Worm (Caenorhabditis elegans): ENCODE results near the gene Y26G10.1.
A peak's percentile ranks its signal among the peaks of the same experiment; 100 is the strongest.

Y26G10.1 gene

ce11 chrV:17718647-17719046 lies 22.9 kb upstream of the Y26G10.1 start, which contains the start of gene str-77:
TSS of gene str-77 (plus strand) at chrV:17718947.
- TF ChIP-seq hsf-1 (GFP tag; IDR thresholded peaks at IDR 0.05) (no peak), F22D6.2 (tag; optimal IDR thresholded peaks at IDR 0.05) (no peak), atf-7 (tag; optimal IDR thresholded peaks at IDR 0.05) (no peak), rec-8 (tag; optimal IDR thresholded peaks at IDR 0.05) (no peak), mes-4 (tag; optimal IDR thresholded peaks at IDR 0.05) (no peak), Y95B8A.8 (GFP tag; IDR thresholded peaks at IDR 0.05) (no peak), C06A6.2 (GFP tag; conservative IDR thresholded peaks at IDR 0.05) (no peak), F37B4.10 (GFP tag; IDR thresholded peaks at IDR 0.05) (no peak), F49E8.2 (tag; optimal IDR thresholded peaks at IDR 0.05; ENCODE audit: insufficient read depth) (no peak), nhr-179 (tag; optimal IDR thresholded peaks at IDR 0.05) (no peak), Y53F4B.3 (GFP tag; IDR thresholded peaks at IDR 0.05) (no peak), F55B11.4 (tag; optimal IDR thresholded peaks at IDR 0.05; ENCODE audit: borderline replicate concordance, insufficient read depth) (no peak), cebp-2 (GFP tag; IDR thresholded peaks at IDR 0.05) (no peak), ceh-79 (tag; optimal IDR thresholded peaks at IDR 0.05) (no peak), aptf-2 (GFP tag; conservative IDR thresholded peaks at IDR 0.05) (no peak), madf-3 (GFP tag; IDR thresholded peaks at IDR 0.05) (no peak)

- TF ChIP-seq nhr-80 (tag; optimal IDR thresholded peaks at IDR 0.05) (peak; percentile 76), dox-1 (GFP tag; IDR thresholded peaks at IDR 0.05) (no peak)
These were observed 18.6 kb upstream of the Y26G10.1 start, which contains the start of gene twk-33 for ce11 chrV:17714330-17714729. TSS of gene twk-33 (minus strand) at chrV:17714377.

DNA sequence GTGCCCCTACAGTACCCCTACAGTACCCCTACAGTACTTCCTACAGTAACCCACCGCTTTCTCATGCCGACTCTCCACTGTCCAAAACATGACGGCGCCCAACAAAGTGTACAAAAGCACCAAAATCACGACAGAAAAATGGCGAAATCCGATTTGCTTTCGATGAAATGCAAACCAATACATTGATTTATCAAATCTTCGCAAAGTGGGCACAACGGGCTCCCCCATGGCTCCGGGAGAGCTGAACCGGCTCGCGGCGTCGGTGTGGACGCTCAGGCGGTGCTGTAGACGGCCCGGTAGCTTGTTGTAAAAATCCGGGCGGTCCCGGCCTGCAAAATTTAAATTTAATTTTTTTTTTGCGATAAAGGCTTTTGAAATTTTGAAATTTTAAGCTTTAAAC lies 16.6 kb upstream of the Y26G10.1 start:
- TF ChIP-seq nhr-120 (GFP tag; IDR thresholded peaks at IDR 0.05) (0 out of 2 replicates have a peak, but pooled peaks have one; percentile 44), hsf-1 (GFP tag; IDR thresholded peaks at IDR 0.05) (no peak), zfh-2 (GFP tag; conservative IDR thresholded peaks at IDR 0.05) (peak; percentile 68)

DNA sequence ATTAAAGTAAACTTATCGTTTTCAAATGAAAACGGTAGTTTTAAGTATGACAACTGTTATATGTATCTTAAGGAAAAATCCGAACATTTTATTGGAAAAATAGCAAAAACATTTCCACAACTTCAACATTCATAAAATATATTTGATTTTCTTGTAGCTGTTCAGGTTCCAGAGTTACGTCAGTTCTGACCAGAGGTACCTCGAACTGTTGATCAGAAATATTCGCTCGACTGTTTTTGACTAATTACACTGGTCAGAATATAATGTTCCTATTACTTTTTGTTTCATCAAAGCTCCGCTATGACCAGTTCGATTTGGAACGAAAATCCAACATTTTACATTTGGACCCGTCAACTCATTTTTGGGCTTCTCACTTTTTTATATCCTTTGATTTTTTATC lies 11.3 kb upstream of the Y26G10.1 start, which contains the start of gene srh-31:
Gene srh-31 (plus strand): TSS at position 301 of the 400 bp plus-strand sequence.
- TF ChIP-seq lir-1 (GFP tag; conservative IDR thresholded peaks at IDR 0.05) = no peak
- TF ChIP-seq F57C9.4 (tag; optimal IDR thresholded peaks at IDR 0.05) = no peak
- TF ChIP-seq ceh-79 (tag; optimal IDR thresholded peaks at IDR 0.05) = no peak
- no peak for TF ChIP-seq T26A5.8 (tag; optimal IDR thresholded peaks at IDR 0.05)
- TF ChIP-seq T07F8.4 (tag; optimal IDR thresholded peaks at IDR 0.05) = no peak
- TF ChIP-seq let-526 (GFP tag; IDR thresholded peaks at IDR 0.05) = no peak
- TF ChIP-seq zfh-2 (GFP tag; conservative IDR thresholded peaks at IDR 0.05) = no peak
- no peak for TF ChIP-seq nhr-120 (GFP tag; IDR thresholded peaks at IDR 0.05)
- no peak for TF ChIP-seq madf-10 (tag; optimal IDR thresholded peaks at IDR 0.05)
- no peak for TF ChIP-seq hlh-26 (GFP tag; conservative IDR thresholded peaks at IDR 0.05)
- no peak for TF ChIP-seq F33H1.4 (GFP tag; IDR thresholded peaks at IDR 0.05)
- TF ChIP-seq madf-6 (GFP tag; IDR thresholded peaks at IDR 0.05) = no peak
- no peak for TF ChIP-seq attf-5 (GFP tag; optimal IDR thresholded peaks at IDR 0.05)
- no peak for TF ChIP-seq sptf-2 (GFP tag; optimal IDR thresholded peaks at IDR 0.05)
- no peak for TF ChIP-seq unc-62 (GFP tag; optimal IDR thresholded peaks at IDR 0.05)
- TF ChIP-seq ztf-18 (tag; optimal IDR thresholded peaks at IDR 0.05) = no peak
- no peak for TF ChIP-seq Y67H2A.10 (GFP tag; conservative IDR thresholded peaks at IDR 0.05)
- no peak for TF ChIP-seq mxl-1 (tag; optimal IDR thresholded peaks at IDR 0.05)
